Worm (Caenorhabditis elegans): ENCODE measurements around the gene ocr-1.

- TF ChIP-seq ref-1 (GFP tag; conservative IDR thresholded peaks at IDR 0.05) (no peak), T22C8.4 (GFP tag; IDR thresholded peaks at IDR 0.05) (no peak), ztf-29 (GFP tag; IDR thresholded peaks at IDR 0.05) (no peak), tab-1 (GFP tag; IDR thresholded peaks at IDR 0.05) (no peak)
Measured at ce11 chrV:10718037-10718436, 46.1 kb upstream of the ocr-1 start.

Measured in whole organism, midembryonic.